Fruit fly (Drosophila melanogaster) whole organism, embryonic: ENCODE results near the gene FucTC.

ENCODE experiments used
- CG10543 ChIP-seq: fragments of 200-800 bp; sonication (Bioruptor generic); optimal IDR thresholded peaks from 3 replicates; lab custom pipeline; 2017; ENCODE audit warnings: missing biosample characterization, mild to moderate bottlenecking, missing genetic modification characterization, moderate library complexity
- CG12104 ChIP-seq: fragments of 200-800 bp; sonication (Bioruptor generic); optimal IDR thresholded peaks from 3 replicates; lab custom pipeline; 2016; ENCODE audit warnings: missing biosample characterization, missing genetic modification characterization
- CG12744 ChIP-seq: fragments of 200-800 bp; sonication (Bioruptor generic); optimal IDR thresholded peaks from 2 replicates; lab custom pipeline; 2016; ENCODE audit warnings: missing biosample characterization, missing genetic modification characterization
- CG15269 ChIP-seq: fragments of 200-800 bp; sonication (Bioruptor generic); optimal IDR thresholded peaks from 2 replicates; lab custom pipeline; 2018; ENCODE audit warnings: missing biosample characterization, mild to moderate bottlenecking, missing genetic modification characterization, moderate library complexity
- CG17186 ChIP-seq: fragments of 200-800 bp; sonication (Bioruptor generic); optimal IDR thresholded peaks from 3 replicates; lab custom pipeline; 2017; ENCODE audit warnings: missing biosample characterization, missing genetic modification reagents, missing genetic modification characterization
- CG17612 ChIP-seq: fragments of 200-800 bp; sonication (Bioruptor generic); IDR thresholded peaks from 2 replicates; pipeline ENCODE4 v1.3.6; 2022; ENCODE audit warnings: missing biosample characterization, missing genetic modification characterization
- CG2129 ChIP-seq: fragments of 200-800 bp; sonication (Bioruptor generic); IDR thresholded peaks from 2 replicates; pipeline ENCODE4 v1.3.6; 2022; ENCODE audit warnings: missing biosample characterization, missing genetic modification characterization; ENCODE audit not compliant: partially characterized antibody
- CG2678 ChIP-seq: fragments of 200-800 bp; sonication (Bioruptor generic); optimal IDR thresholded peaks from 3 replicates; lab custom pipeline; 2019; ENCODE audit warnings: missing biosample characterization, mild to moderate bottlenecking, missing genetic modification characterization, moderate library complexity
- CG31224 ChIP-seq: fragments of 200-800 bp; sonication (Bioruptor generic); IDR thresholded peaks from 2 replicates; pipeline ENCODE4 v1.3.6; 2022; ENCODE audit warnings: missing biosample characterization, missing genetic modification characterization
- CG3281 ChIP-seq: fragments of 200-800 bp; sonication (Bioruptor generic); optimal IDR thresholded peaks from 3 replicates; lab custom pipeline; 2017; ENCODE audit warnings: missing biosample characterization, mild to moderate bottlenecking, missing genetic modification characterization
- CG34224 ChIP-seq: fragments of 200-800 bp; sonication (Bioruptor generic); IDR thresholded peaks from 3 replicates; pipeline ENCODE4 v1.3.6; 2022; ENCODE audit warnings: missing biosample characterization, missing genetic modification characterization; ENCODE audit not compliant: partially characterized antibody
- CG4360 ChIP-seq: fragments of 200-800 bp; sonication (Bioruptor generic); IDR thresholded peaks from 2 replicates; pipeline ENCODE4 v1.3.6; 2022; ENCODE audit warnings: missing biosample characterization, missing genetic modification characterization
- CG43689 ChIP-seq: fragments of 200-800 bp; sonication (Bioruptor generic); IDR thresholded peaks from 2 replicates; pipeline ENCODE4 v1.3.6; 2022; ENCODE audit warnings: missing biosample characterization, missing genetic modification characterization
- CG4424 ChIP-seq: fragments of 200-800 bp; sonication (Bioruptor generic); optimal IDR thresholded peaks from 3 replicates; lab custom pipeline; 2016; ENCODE audit warnings: missing biosample characterization, missing genetic modification characterization
- CG4730 ChIP-seq: fragments of 200-800 bp; sonication (Bioruptor generic); IDR thresholded peaks from 2 replicates; pipeline ENCODE4 v1.3.6; 2022; ENCODE audit warnings: missing biosample characterization, missing genetic modification characterization
- CG5245 ChIP-seq: fragments of 200-800 bp; sonication (Bioruptor generic); optimal IDR thresholded peaks from 3 replicates; lab custom pipeline; 2016; ENCODE audit warnings: missing biosample characterization, missing genetic modification characterization
- CG6813 ChIP-seq: fragments of 200-800 bp; sonication (Bioruptor generic); optimal IDR thresholded peaks from 2 replicates; lab custom pipeline; 2017; ENCODE audit warnings: missing biosample characterization, missing genetic modification characterization, mild to moderate bottlenecking, moderate library complexity, missing genetic modification reagents
- CG8478 ChIP-seq: fragments of >200 bp; optimal IDR thresholded peaks from 2 replicates; lab custom pipeline; 2018
- CG9215 ChIP-seq: fragments of 200-800 bp; sonication (Bioruptor generic); IDR thresholded peaks from 2 replicates; pipeline ENCODE4 v1.3.6; 2022; ENCODE audit warnings: missing biosample characterization, missing genetic modification characterization
- Dad ChIP-seq: fragments of 200-800 bp; sonication (Bioruptor generic); optimal IDR thresholded peaks from 3 replicates; lab custom pipeline; 2016; ENCODE audit warnings: missing biosample characterization, missing genetic modification characterization
- Eip74EF ChIP-seq, 2 experiments: fragments of 200-800 bp in 1 of 2; fragments of >200 bp in 1 of 2; sonication (Bioruptor generic) in 1 of 2; optimal IDR thresholded peaks; 2 replicates each; lab custom pipeline; 2017 to 2019; ENCODE audit warnings: missing biosample characterization in 2 of 2, missing genetic modification characterization in 2 of 2, mild to moderate bottlenecking in 1 of 2, moderate library complexity in 1 of 2
- GATAe ChIP-seq: fragments of 200-800 bp; sonication (Bioruptor generic); conservative IDR thresholded peaks from 2 replicates; pipeline ENCODE4 v1.3.6; 2022; ENCODE audit warnings: missing biosample characterization, missing genetic modification characterization
- Gsc ChIP-seq: fragments of 200-800 bp; sonication (Bioruptor generic); IDR thresholded peaks from 2 replicates; pipeline ENCODE4 v1.3.6; 2022; ENCODE audit warnings: missing biosample characterization, missing genetic modification characterization
- H2.0 ChIP-seq: fragments of 200-800 bp; sonication (Bioruptor generic); IDR thresholded peaks from 2 replicates; pipeline ENCODE4 v1.3.6; 2022; ENCODE audit warnings: missing biosample characterization, missing genetic modification characterization
- Med ChIP-seq: fragments of 200-800 bp; sonication (Bioruptor generic); peaks from one replicate; lab custom pipeline; 2016; ENCODE audit warnings: missing biosample characterization, missing genetic modification characterization, mild to moderate bottlenecking, inconsistent platforms, moderate library complexity
- NK7.1 ChIP-seq: fragments of 200-800 bp; sonication (Bioruptor generic); optimal IDR thresholded peaks from 3 replicates; lab custom pipeline; 2016; ENCODE audit warnings: missing biosample characterization, missing genetic modification characterization
- Optix ChIP-seq: fragments of 200-800 bp; sonication (Bioruptor generic); IDR thresholded peaks from 3 replicates; pipeline ENCODE4 v1.3.6; 2022; ENCODE audit warnings: missing biosample characterization, missing genetic modification characterization
- Poxn ChIP-seq: fragments of 200-800 bp; sonication (Bioruptor generic); IDR thresholded peaks from 2 replicates; pipeline ENCODE4 v1.3.6; 2022; ENCODE audit warnings: missing biosample characterization, missing genetic modification characterization
- Ptx1 ChIP-seq: fragments of 200-800 bp; sonication (Bioruptor generic); IDR thresholded peaks from 2 replicates; pipeline ENCODE4 v1.3.6; 2022; ENCODE audit warnings: missing biosample characterization, missing genetic modification characterization
- Scr ChIP-seq: fragments of 200-800 bp; sonication (Bioruptor generic); IDR thresholded peaks from 2 replicates; pipeline ENCODE4 v1.3.6; 2022; ENCODE audit warnings: missing biosample characterization, missing genetic modification characterization; ENCODE audit not compliant: partially characterized antibody
- Sox100B ChIP-seq: fragments of 200-800 bp; sonication (Bioruptor generic); optimal IDR thresholded peaks from 3 replicates; lab custom pipeline; 2018; ENCODE audit warnings: missing biosample characterization, mild to moderate bottlenecking, missing genetic modification characterization
- Ssrp ChIP-seq: fragments of 200-800 bp; sonication (Bioruptor generic); optimal IDR thresholded peaks from 2 replicates; lab custom pipeline; 2018; ENCODE audit warnings: missing biosample characterization, mild to moderate bottlenecking, missing genetic modification characterization, moderate library complexity
- Xbp1 ChIP-seq: fragments of 200-800 bp; sonication (Bioruptor generic); optimal IDR thresholded peaks from 3 replicates; lab custom pipeline; 2016; ENCODE audit warnings: missing biosample characterization, mild to moderate bottlenecking, missing genetic modification characterization
- bcd ChIP-seq: fragments of 200-800 bp; sonication (Bioruptor generic); optimal IDR thresholded peaks from 2 replicates; lab custom pipeline; 2017; ENCODE audit warnings: missing biosample characterization, mild to moderate bottlenecking, missing genetic modification characterization
- cad ChIP-seq: fragments of >200 bp; optimal IDR thresholded peaks from 2 replicates; lab custom pipeline; 2017; ENCODE audit warnings: missing biosample characterization, missing genetic modification characterization
- chinmo ChIP-seq: fragments of 200-800 bp; sonication (Bioruptor generic); IDR thresholded peaks from 4 replicates; pipeline ENCODE4 v1.3.6; 2022; ENCODE audit warnings: missing biosample characterization, missing genetic modification characterization; ENCODE audit not compliant: partially characterized antibody
- crol ChIP-seq: fragments of 200-800 bp; sonication (Bioruptor generic); IDR thresholded peaks from 2 replicates; pipeline ENCODE4 v1.3.6; 2022; ENCODE audit warnings: missing biosample characterization, missing genetic modification characterization
- cwo ChIP-seq: fragments of 200-800 bp; sonication (Bioruptor generic); optimal IDR thresholded peaks from 3 replicates; lab custom pipeline; 2017; ENCODE audit warnings: missing biosample characterization, missing genetic modification characterization, mild to moderate bottlenecking, moderate library complexity, missing genetic modification reagents
- dysf ChIP-seq: fragments of 200-800 bp; sonication (Bioruptor generic); IDR thresholded peaks from 3 replicates; pipeline ENCODE4 v1.3.6; 2022; ENCODE audit warnings: missing biosample characterization, missing genetic modification characterization
- exex ChIP-seq: fragments of 200-800 bp; sonication (Bioruptor generic); optimal IDR thresholded peaks from 4 replicates; lab custom pipeline; 2018; ENCODE audit warnings: missing biosample characterization, mild to moderate bottlenecking, missing genetic modification characterization, moderate library complexity
- fd96Cb ChIP-seq: fragments of 200-800 bp; sonication (Bioruptor generic); optimal IDR thresholded peaks from 2 replicates; lab custom pipeline; 2018; ENCODE audit warnings: missing biosample characterization, mild to moderate bottlenecking, missing genetic modification characterization, moderate library complexity
- fu2 ChIP-seq: fragments of 200-800 bp; sonication (Bioruptor generic); optimal IDR thresholded peaks from 2 replicates; lab custom pipeline; 2016; ENCODE audit warnings: missing biosample characterization, missing genetic modification characterization
- lola ChIP-seq, 3 experiments: fragments of >200 bp in 2 of 3; fragments of 200-800 bp in 1 of 3; sonication (Bioruptor generic) in 1 of 3; optimal IDR thresholded peaks; 2 replicates each; lab custom pipeline; 2017 to 2019; ENCODE audit warnings: missing biosample characterization in 3 of 3, missing genetic modification characterization in 3 of 3, mild to moderate bottlenecking in 1 of 3, moderate library complexity in 1 of 3
- mirr ChIP-seq: fragments of 200-800 bp; sonication (Bioruptor generic); optimal IDR thresholded peaks from 3 replicates; lab custom pipeline; 2018; ENCODE audit warnings: missing biosample characterization, mild to moderate bottlenecking, missing genetic modification characterization
- slbo ChIP-seq: fragments of 200-800 bp; sonication (Bioruptor generic); IDR thresholded peaks from 2 replicates; pipeline ENCODE4 v1.3.6; 2022; ENCODE audit warnings: missing biosample characterization, missing genetic modification characterization
- sqz ChIP-seq: fragments of 200-800 bp; sonication (Bioruptor generic); optimal IDR thresholded peaks from 3 replicates; lab custom pipeline; 2018; ENCODE audit warnings: missing biosample characterization, mild to moderate bottlenecking, missing genetic modification characterization
- sug ChIP-seq: fragments of 200-800 bp; optimal IDR thresholded peaks from 2 replicates; lab custom pipeline; 2019; ENCODE audit warnings: missing biosample characterization, mild to moderate bottlenecking, missing genetic modification characterization, moderate library complexity
- unc-4 ChIP-seq: fragments of 200-800 bp; sonication (Bioruptor generic); IDR thresholded peaks from 2 replicates; pipeline ENCODE4 v1.3.6; 2022; ENCODE audit warnings: missing biosample characterization, missing genetic modification characterization; ENCODE audit not compliant: partially characterized antibody
- usp ChIP-seq: fragments of >200 bp; optimal IDR thresholded peaks from 2 replicates; lab custom pipeline; 2017; ENCODE audit warnings: missing biosample characterization, missing genetic modification characterization

The FucTC gene

dm6 chrX:23013208-23013607 lies 2.1 kb upstream of the FucTC start, which contains the start of the genes Rab21 and Coa7 (continued):
- peak; percentile 93 for TF ChIP-seq CG34224 (GFP tag; lab: Robert Waterston, UW)
- TF ChIP-seq fd96Cb (tag; lab: Kevin White, UChicago) = no peak
- peak; percentile 95 for TF ChIP-seq Scr
- TF ChIP-seq slbo (GFP tag; lab: Robert Waterston, UW) = peak; percentile 35; the same call in 1 of the 2 replicates
- TF ChIP-seq CG3281 (GFP tag; lab: Kevin White, UChicago) = no peak
- TF ChIP-seq CG17186 (GFP tag; lab: Kevin White, UChicago) = peak; percentile 6
- no peak for TF ChIP-seq sqz (GFP tag; lab: Kevin White, UChicago)
- no peak for TF ChIP-seq CG8478 (lab: Kevin White, UChicago)
- TF ChIP-seq sug (tag; lab: Kevin White, UChicago) = peak; percentile 82
- no peak for TF ChIP-seq CG17612 (GFP tag; lab: Robert Waterston, UW)
- TF ChIP-seq Sox100B (GFP tag; lab: Kevin White, UChicago) = no peak
- TF ChIP-seq Med (GFP tag; lab: Kevin White, UChicago) = peak; percentile 82
- TF ChIP-seq crol = no peak
- no peak for TF ChIP-seq CG9215
- peak; percentile 84 for TF ChIP-seq CG2129 (GFP tag; lab: Robert Waterston, UW)
- no peak for TF ChIP-seq Poxn (GFP tag; lab: Robert Waterston, UW)
- TF ChIP-seq Ssrp (tag; lab: Kevin White, UChicago) = no peak
- TF ChIP-seq Xbp1 (GFP tag; lab: Kevin White, UChicago) = peak; percentile 7
- no peak for TF ChIP-seq Optix (GFP tag; lab: Robert Waterston, UW)
- TF ChIP-seq unc-4 (GFP tag; lab: Robert Waterston, UW) = peak; percentile 87
- TF ChIP-seq cad (GFP tag; lab: Kevin White, UChicago) = no peak
- no peak for TF ChIP-seq CG12104

DNA sequence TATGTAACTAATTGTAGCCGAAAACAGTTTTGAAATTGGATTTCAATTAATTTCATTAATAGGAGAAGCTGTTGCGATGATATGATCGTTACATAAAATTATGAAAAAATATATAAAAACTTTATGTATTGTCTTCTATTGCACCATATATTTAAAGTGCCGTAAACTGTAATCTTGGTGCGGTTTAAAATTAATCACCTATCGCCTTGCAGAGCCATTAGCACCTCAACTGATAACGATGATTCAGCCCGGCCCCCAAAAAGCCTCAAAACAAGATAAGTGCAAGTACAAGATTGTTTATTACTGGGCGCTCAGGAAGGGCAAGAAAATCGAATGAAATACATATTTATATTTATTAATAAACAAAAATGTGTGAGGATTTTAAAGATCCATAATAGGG lies 756 bp upstream of the FucTC start:
- TF ChIP-seq CG4360 (GFP tag; lab: Robert Waterston, UW) (no peak), CG12744 (GFP tag; lab: Kevin White, UChicago) (no peak), mirr (GFP tag; lab: Kevin White, UChicago) (peak; percentile 21), cwo (GFP tag; lab: Kevin White, UChicago) (no peak), Eip74EF (GFP tag; optimal IDR thresholded peaks at IDR 0.05; lab: Kevin White, UChicago) (no peak), fu2 (GFP tag; lab: Kevin White, UChicago) (no peak), sug (tag; lab: Kevin White, UChicago) (peak; percentile 20), exex (tag; lab: Kevin White, UChicago) (peak; percentile 83), GATAe (GFP tag; lab: Robert Waterston, UW) (peak; percentile 19; the same call in 1 of the 2 replicates), CG31224 (GFP tag; lab: Robert Waterston, UW) (peak; percentile 88), CG6813 (GFP tag; lab: Kevin White, UChicago) (no peak), chinmo (GFP tag; lab: Robert Waterston, UW) (0 out of 4 replicates have a peak, but pooled peaks have one; percentile 28)

dm6 chrX:23010651-23011050 lies 452 bp downstream of the FucTC start:
- TF ChIP-seq NK7.1 (GFP tag; lab: Kevin White, UChicago) (no peak), usp (no peak), bcd (GFP tag; lab: Kevin White, UChicago) (peak; percentile 5), CG4730 (GFP tag; lab: Robert Waterston, UW) (0 out of 2 replicates have a peak, but pooled peaks have one; percentile 4), CG15269 (tag; lab: Kevin White, UChicago) (peak; percentile 47), CG5245 (no peak), CG4424 (GFP tag; lab: Kevin White, UChicago) (no peak), Ptx1 (peak; percentile 59), Dad (GFP tag; lab: Kevin White, UChicago) (no peak), lola (GFP tag; optimal IDR thresholded peaks at IDR 0.05; lab: Kevin White, UChicago) (no peak), dysf (GFP tag; lab: Robert Waterston, UW) (0 out of 3 replicates have a peak, but pooled peaks have one; percentile 40), H2.0 (GFP tag; lab: Robert Waterston, UW) (no peak), CG2678 (tag; lab: Kevin White, UChicago) (peak; percentile 54), CG10543 (GFP tag; lab: Kevin White, UChicago) (peak; percentile 62), CG43689 (GFP tag; lab: Robert Waterston, UW) (no peak), Gsc (GFP tag; lab: Robert Waterston, UW) (no peak)
